Worm (Caenorhabditis elegans): Measurements from ENCODE around the gene mig-5.

DNA sequence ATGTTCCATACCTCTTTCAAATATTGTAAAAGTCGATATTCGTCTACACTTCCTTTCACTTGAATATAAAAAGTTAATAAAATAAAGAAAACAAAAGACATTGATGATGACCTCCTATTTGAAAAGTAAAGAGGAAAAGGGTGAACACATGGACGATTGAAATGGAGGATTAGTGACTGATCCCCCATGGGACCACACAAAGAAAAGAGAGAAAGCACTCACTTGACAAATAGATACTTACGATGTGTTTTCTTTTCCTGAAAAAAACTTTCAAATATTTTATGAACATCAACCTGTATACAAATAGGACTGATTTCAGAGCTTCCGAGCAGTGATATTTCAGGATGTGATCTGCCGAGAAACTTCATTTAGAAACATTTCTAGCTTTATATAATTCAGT lies 7.7 kb downstream of the mig-5 start, which contains the start of gene acr-14:
- TF ChIP-seq ahr-1 (tag; optimal IDR thresholded peaks at IDR 0.05) (no peak), rnt-1 (tag; optimal IDR thresholded peaks at IDR 0.05) (no peak), fkh-6 (tag; optimal IDR thresholded peaks at IDR 0.05) (no peak), F13H6.1 (tag; optimal IDR thresholded peaks at IDR 0.05) (no peak), elt-4 (tag; optimal IDR thresholded peaks at IDR 0.05) (no peak), ceh-34 (tag; optimal IDR thresholded peaks at IDR 0.05) (no peak), pha-4 (tag; optimal IDR thresholded peaks at IDR 0.05) (no peak), nhr-11 (tag; optimal IDR thresholded peaks at IDR 0.05) (no peak), ceh-24 (tag; optimal IDR thresholded peaks at IDR 0.05) (no peak), ceh-31 (tag; optimal IDR thresholded peaks at IDR 0.05) (no peak)
